Fruit fly (Drosophila melanogaster) ovary, adult (tissue): Measurements from ENCODE around the gene CG14109.
A peak's percentile ranks its signal among the peaks of the same experiment; 100 is the strongest.

Experiments used
- CG17801 ChIP-seq: fragments of 200-800 bp; optimal IDR thresholded peaks from 2 replicates; lab custom pipeline; 2019; ENCODE audit warnings: missing biosample characterization, mild to moderate bottlenecking, missing genetic modification characterization, moderate library complexity; ENCODE audit not compliant: partially characterized antibody

CG14109 gene

dm6 chr3L:13476566-13477452, 36.1 kb downstream of the CG14109 start:
- peak; percentile 25 for TF ChIP-seq CG17801 (GFP tag; lab: Kevin White, UChicago)

- no peak for TF ChIP-seq CG17801 (GFP tag; lab: Kevin White, UChicago)
These were observed 36.9 kb downstream of the CG14109 start, which contains the start of gene stv for dm6 chr3L:13477453-13478184. Gene stv, plus strand, starts transcription at chr3L:13477541.

dm6 chr3L:13478339-13479203, 37.9 kb downstream of the CG14109 start:
- TF ChIP-seq CG17801 (GFP tag; lab: Kevin White, UChicago) = no peak

dm6 chr3L:13479204-13479600, 38.5 kb downstream of the CG14109 start:
- no peak for TF ChIP-seq CG17801 (GFP tag; lab: Kevin White, UChicago)

dm6 chr3L:13479609-13480240, 39.0 kb downstream of the CG14109 start:
- peak; percentile 44 for TF ChIP-seq CG17801 (GFP tag; lab: Kevin White, UChicago)

- no peak for TF ChIP-seq CG17801 (GFP tag; lab: Kevin White, UChicago)
These were observed 39.5 kb downstream of the CG14109 start for dm6 chr3L:13480241-13480627.

dm6 chr3L:13486041-13486859, 45.5 kb downstream of the CG14109 start, which contains the start of the genes Abp1 and Tgi:
Gene Abp1, minus strand, starts transcription at chr3L:13486280.
Gene Tgi, plus strand, starts transcription at chr3L:13486797.
- TF ChIP-seq CG17801 (GFP tag; lab: Kevin White, UChicago) = no peak

- TF ChIP-seq CG17801 (GFP tag; lab: Kevin White, UChicago) = no peak
These were observed 46.2 kb downstream of the CG14109 start for dm6 chr3L:13486860-13487404.

- no peak for TF ChIP-seq CG17801 (GFP tag; lab: Kevin White, UChicago)
These were observed 47.6 kb downstream of the CG14109 start for dm6 chr3L:13488129-13488876.

- TF ChIP-seq CG17801 (GFP tag; lab: Kevin White, UChicago) = no peak
These were observed 48.6 kb downstream of the CG14109 start for dm6 chr3L:13489193-13489752.

dm6 chr3L:13490689-13491348, 50.1 kb downstream of the CG14109 start:
- no peak for TF ChIP-seq CG17801 (GFP tag; lab: Kevin White, UChicago)
